Worm (Caenorhabditis elegans): ENCODE measurements around the gene flp-18.

Gene flp-18

ce11 chrX:3018505-3018996 lies at the start of gene flp-18:
Gene flp-18, minus strand, starts transcription at chrX:3018555.
- TF ChIP-seq lin-13 (tag; optimal IDR thresholded peaks at IDR 0.05) (no peak), lin-32 (GFP tag; optimal IDR thresholded peaks at IDR 0.05) (no peak), unc-120 (tag; optimal IDR thresholded peaks at IDR 0.05; ENCODE audit: poor library complexity, severe bottlenecking) (no peak), nhr-28 (tag; optimal IDR thresholded peaks at IDR 0.05) (no peak), bed-3 (GFP tag; optimal IDR thresholded peaks at IDR 0.05) (no peak), mls-2 (tag; optimal IDR thresholded peaks at IDR 0.05) (no peak), ceh-39 (tag; optimal IDR thresholded peaks at IDR 0.05) (no peak), mab-5 (tag; optimal IDR thresholded peaks at IDR 0.05) (no peak), M03D4.4 (tag; optimal IDR thresholded peaks at IDR 0.05) (no peak), drap-1 (GFP tag; optimal IDR thresholded peaks at IDR 0.05) (no peak), ces-1 (GFP tag; optimal IDR thresholded peaks at IDR 0.05) (no peak), elt-1 (tag; optimal IDR thresholded peaks at IDR 0.05; ENCODE audit: borderline replicate concordance, insufficient read depth) (no peak), elt-3 (tag; optimal IDR thresholded peaks at IDR 0.05) (no peak), ceh-43 (GFP tag; optimal IDR thresholded peaks at IDR 0.05) (no peak), unc-39 (tag; optimal IDR thresholded peaks at IDR 0.05) (no peak), sptf-1 (tag; optimal IDR thresholded peaks at IDR 0.05) (no peak)

DNA sequence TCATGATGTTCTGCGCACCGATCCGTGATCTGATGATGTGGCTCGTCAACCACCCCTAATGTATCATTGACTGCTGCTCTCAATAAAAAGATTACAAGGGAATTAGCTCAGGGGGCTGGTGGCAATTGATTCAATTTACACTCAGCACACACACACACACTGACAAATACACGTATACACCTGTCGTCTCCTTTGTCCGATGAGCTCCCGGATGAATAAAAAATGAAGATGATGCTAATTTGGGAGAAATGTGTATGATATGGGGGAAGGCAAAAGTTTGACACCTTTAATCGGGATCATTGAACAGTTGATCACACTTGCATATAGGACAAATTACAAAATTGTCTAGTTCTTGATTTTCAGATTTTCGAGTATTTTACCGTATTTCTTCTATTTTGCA lies 48.7 kb upstream of the flp-18 start:
- TF ChIP-seq ces-1 (GFP tag; optimal IDR thresholded peaks at IDR 0.05) = peak; percentile 48
- TF ChIP-seq pha-4 (tag; optimal IDR thresholded peaks at IDR 0.05) = no peak

ce11 chrX:3063274-3063673 lies 44.9 kb upstream of the flp-18 start, which contains the start of gene ceh-30:
Gene ceh-30, plus strand, starts transcription at chrX:3063574.
- TF ChIP-seq blmp-1 (tag; optimal IDR thresholded peaks at IDR 0.05) (no peak), sem-2 (GFP tag; optimal IDR thresholded peaks at IDR 0.05) (no peak), snpc-4 (tag; optimal IDR thresholded peaks at IDR 0.05) (no peak), elt-3 (tag; optimal IDR thresholded peaks at IDR 0.05) (no peak), ces-1 (GFP tag; optimal IDR thresholded peaks at IDR 0.05) (no peak), tbx-8 (GFP tag; optimal IDR thresholded peaks at IDR 0.05) (no peak), elt-1 (tag; optimal IDR thresholded peaks at IDR 0.05; ENCODE audit: borderline replicate concordance, insufficient read depth) (no peak), nhr-28 (tag; optimal IDR thresholded peaks at IDR 0.05) (no peak), hlh-1 (tag; optimal IDR thresholded peaks at IDR 0.05) (no peak), cnd-1 (tag; optimal IDR thresholded peaks at IDR 0.05) (no peak), ceh-39 (tag; optimal IDR thresholded peaks at IDR 0.05) (no peak), M03D4.4 (tag; optimal IDR thresholded peaks at IDR 0.05) (no peak), ham-2 (GFP tag; optimal IDR thresholded peaks at IDR 0.05) (no peak), sptf-1 (tag; optimal IDR thresholded peaks at IDR 0.05) (no peak), unc-62 (GFP tag; optimal IDR thresholded peaks at IDR 0.05) (no peak), bed-3 (GFP tag; optimal IDR thresholded peaks at IDR 0.05) (no peak), zip-8 (tag; optimal IDR thresholded peaks at IDR 0.05) (no peak), mls-2 (tag; optimal IDR thresholded peaks at IDR 0.05) (no peak), nhr-237 (tag; optimal IDR thresholded peaks at IDR 0.05) (no peak)

DNA sequence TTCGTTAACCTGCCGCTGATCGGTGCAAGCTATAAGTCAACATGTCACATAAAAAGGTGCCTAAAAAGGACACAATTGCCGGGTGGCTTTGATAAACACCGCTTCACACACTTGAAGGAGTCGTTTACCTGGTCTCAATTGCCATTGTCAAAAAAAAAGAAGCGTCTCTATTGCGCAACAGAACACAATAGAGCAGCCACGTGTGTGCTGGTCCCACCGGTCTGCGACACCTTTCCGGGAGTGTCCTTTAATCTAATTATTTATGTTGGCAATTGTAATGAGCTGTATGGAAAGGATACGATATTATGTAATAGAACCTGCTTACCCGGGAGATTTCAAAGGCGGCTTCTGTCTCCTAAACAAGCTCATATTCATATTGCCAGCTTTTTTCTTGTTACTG lies 43.3 kb upstream of the flp-18 start:
- TF ChIP-seq zip-8 (tag; optimal IDR thresholded peaks at IDR 0.05) (peak; percentile 55), nhr-2 (tag; optimal IDR thresholded peaks at IDR 0.05) (peak; percentile 75), flh-1 (GFP tag; optimal IDR thresholded peaks at IDR 0.05) (no peak)

DNA sequence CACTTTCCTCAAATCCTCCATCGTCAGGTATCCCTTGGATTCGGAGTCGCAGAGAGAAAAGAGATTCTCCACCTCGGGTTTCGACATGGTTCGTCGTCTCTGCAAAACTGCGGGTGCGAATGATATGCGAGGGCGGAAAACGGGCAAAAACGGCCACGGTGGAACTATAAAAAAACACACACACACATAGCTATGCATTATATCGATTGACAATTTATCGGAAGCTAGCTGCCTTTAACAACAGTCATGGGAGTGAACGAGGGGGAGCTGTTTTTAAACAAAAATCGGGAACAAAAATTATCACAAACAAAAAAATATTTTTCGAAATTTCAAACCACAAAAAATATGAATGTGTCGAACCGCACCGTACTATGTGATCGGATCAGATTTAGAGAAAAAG lies 40.9 kb upstream of the flp-18 start, which contains the start of gene rsef-1:
rsef-1 (minus strand) TSS at position 101 of the 400 bp plus-strand sequence.
- TF ChIP-seq unc-120 (tag; optimal IDR thresholded peaks at IDR 0.05; ENCODE audit: poor library complexity, severe bottlenecking) (no peak), drap-1 (GFP tag; optimal IDR thresholded peaks at IDR 0.05) (no peak), unc-62 (GFP tag; optimal IDR thresholded peaks at IDR 0.05) (no peak), unc-39 (tag; optimal IDR thresholded peaks at IDR 0.05) (no peak), lin-13 (tag; optimal IDR thresholded peaks at IDR 0.05) (no peak), mab-5 (tag; optimal IDR thresholded peaks at IDR 0.05) (no peak), flh-1 (GFP tag; optimal IDR thresholded peaks at IDR 0.05) (no peak), bed-3 (GFP tag; optimal IDR thresholded peaks at IDR 0.05) (no peak), tbx-8 (GFP tag; optimal IDR thresholded peaks at IDR 0.05) (no peak), ces-1 (GFP tag; optimal IDR thresholded peaks at IDR 0.05) (no peak)

DNA sequence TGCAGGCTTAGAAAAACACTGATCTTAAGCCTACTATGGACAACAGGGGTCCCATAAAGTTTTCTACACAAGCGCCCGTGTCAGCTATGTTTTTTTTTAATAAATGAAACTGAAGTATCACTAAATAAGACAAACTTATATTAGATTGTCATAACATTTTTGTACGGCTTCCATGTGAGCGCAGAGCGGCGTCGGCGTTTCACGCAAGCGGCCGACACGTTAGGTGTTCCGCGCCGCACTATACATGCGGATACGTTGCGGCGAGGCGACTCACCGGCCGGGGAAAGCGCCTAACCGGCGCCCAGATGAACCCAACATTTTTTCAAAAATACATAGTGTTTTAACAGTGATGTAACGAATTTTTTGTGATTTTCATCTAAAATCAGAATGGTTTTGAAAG lies 39.3 kb upstream of the flp-18 start:
- TF ChIP-seq nhr-28 (tag; optimal IDR thresholded peaks at IDR 0.05) (no peak), lsy-2 (tag; optimal IDR thresholded peaks at IDR 0.05) (no peak), cnd-1 (tag; optimal IDR thresholded peaks at IDR 0.05) (no peak), lin-13 (tag; optimal IDR thresholded peaks at IDR 0.05) (no peak), ztf-11 (tag; optimal IDR thresholded peaks at IDR 0.05) (no peak), elt-3 (tag; optimal IDR thresholded peaks at IDR 0.05) (no peak), ceh-43 (GFP tag; optimal IDR thresholded peaks at IDR 0.05) (no peak), ces-1 (GFP tag; optimal IDR thresholded peaks at IDR 0.05) (no peak), sem-2 (GFP tag; optimal IDR thresholded peaks at IDR 0.05) (no peak), nhr-12 (tag; optimal IDR thresholded peaks at IDR 0.05) (no peak), unc-39 (tag; optimal IDR thresholded peaks at IDR 0.05) (no peak), ham-2 (GFP tag; optimal IDR thresholded peaks at IDR 0.05) (no peak), blmp-1 (tag; optimal IDR thresholded peaks at IDR 0.05) (no peak), snpc-4 (tag; optimal IDR thresholded peaks at IDR 0.05) (no peak)
